Worm (Caenorhabditis elegans): ENCODE measurements around the gene T19C4.5.

DNA sequence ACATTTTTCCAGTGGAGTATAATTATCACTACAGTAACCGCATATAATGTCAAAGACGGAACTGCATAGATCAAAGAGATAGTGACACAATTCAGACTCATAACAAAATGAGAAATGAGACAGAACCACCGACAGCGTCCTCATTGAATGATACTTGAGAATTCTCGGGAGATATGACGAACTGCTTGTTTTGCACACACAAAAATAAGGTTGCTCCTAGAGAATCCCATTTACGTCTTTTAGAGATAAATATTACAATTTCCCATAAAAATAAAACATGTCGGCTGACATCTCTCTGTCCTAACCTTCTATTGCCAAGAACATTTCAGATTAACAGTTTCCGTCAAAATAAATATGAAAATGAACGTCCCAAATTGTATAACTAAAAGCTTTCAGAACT, 16.5 kb upstream of the T19C4.5 start, which contains the start of gene srg-38:
- TF ChIP-seq aly-1 (tag; optimal IDR thresholded peaks at IDR 0.05) (no peak), tra-4 (tag; optimal IDR thresholded peaks at IDR 0.05) (no peak), hnd-1 (tag; optimal IDR thresholded peaks at IDR 0.05) (no peak), ama-1 (optimal IDR thresholded peaks at IDR 0.05) (no peak), sea-1 (GFP tag; conservative IDR thresholded peaks at IDR 0.05) (no peak), hmg-4 (GFP tag; optimal IDR thresholded peaks at IDR 0.05) (no peak), tbx-11 (GFP tag; IDR thresholded peaks at IDR 0.05) (no peak), ets-7 (tag; optimal IDR thresholded peaks at IDR 0.05) (no peak), F13C5.2 (tag; optimal IDR thresholded peaks at IDR 0.05) (no peak), pes-1 (GFP tag; IDR thresholded peaks at IDR 0.05) (no peak), flt-1 (GFP tag; IDR thresholded peaks at IDR 0.05) (no peak)

Measured in whole organism, early embryonic.